Worm (Caenorhabditis elegans) whole organism, young adult: Measurements from ENCODE around the gene M02A10.1.

ENCODE experiments used
- B0336.3 ChIP-seq: fragments of 200-800 bp; sonication (Bioruptor generic); IDR thresholded peaks from 2 replicates; pipeline ENCODE4 v1.3.6; 2022; ENCODE audit warnings: missing genetic modification characterization, missing compliant biosample characterization
- F23B12.7 ChIP-seq: sonication (generic microtip); optimal IDR thresholded peaks from 2 replicates; lab custom pipeline; 2017; ENCODE audit warnings: missing genetic modification characterization, mild to moderate bottlenecking, missing compliant biosample characterization, antibody characterized with exemption, moderate library complexity; ENCODE audit not compliant: insufficient read depth
- F39B2.1 ChIP-seq: fragments of 200-800 bp; sonication (Bioruptor generic); IDR thresholded peaks from 2 replicates; pipeline ENCODE4 v1.3.6; 2022; ENCODE audit warnings: missing genetic modification reagents, missing genetic modification characterization, missing compliant biosample characterization
- Y79H2A.3 ChIP-seq: fragments of 200-800 bp; sonication (Bioruptor generic); conservative IDR thresholded peaks from 2 replicates; pipeline ENCODE4 v1.3.6; 2022; ENCODE audit warnings: missing genetic modification reagents, missing genetic modification characterization, missing compliant biosample characterization
- Y95B8A.8 ChIP-seq: fragments of 200-800 bp; sonication (Bioruptor generic); IDR thresholded peaks from 2 replicates; pipeline ENCODE4 v1.3.6; 2022; ENCODE audit warnings: missing genetic modification reagents, missing genetic modification characterization, missing compliant biosample characterization
- ZK185.1 ChIP-seq: sonication (generic microtip); optimal IDR thresholded peaks from 2 replicates; lab custom pipeline; 2016; ENCODE audit warnings: mild to moderate bottlenecking, missing genetic modification characterization, missing compliant biosample characterization; ENCODE audit not compliant: poor library complexity, severe bottlenecking
- athp-1 ChIP-seq: sonication (generic microtip); optimal IDR thresholded peaks from 2 replicates; lab custom pipeline; 2017; ENCODE audit warnings: mild to moderate bottlenecking, missing genetic modification characterization, missing compliant biosample characterization
- attf-3 ChIP-seq: fragments of 200-800 bp; sonication (Bioruptor generic); conservative IDR thresholded peaks from 2 replicates; pipeline ENCODE4 v1.3.6; 2022; ENCODE audit warnings: missing genetic modification reagents, missing genetic modification characterization, missing compliant biosample characterization
- attf-5 ChIP-seq: fragments of 200-800 bp; sonication (Bioruptor generic); optimal IDR thresholded peaks from 2 replicates; lab custom pipeline; 2018; ENCODE audit warnings: mild to moderate bottlenecking, missing genetic modification characterization, missing compliant biosample characterization
- ccch-3 ChIP-seq: fragments of 200-800 bp; sonication (Bioruptor generic); optimal IDR thresholded peaks from 2 replicates; lab custom pipeline; 2018; ENCODE audit warnings: mild to moderate bottlenecking, missing genetic modification characterization, missing compliant biosample characterization
- cebp-1 ChIP-seq, 2 experiments: fragments of 200-800 bp in 1 of 2; sonication (Bioruptor generic) in 1 of 2; sonication (generic microtip) in 1 of 2; IDR thresholded peaks in 1 of 2; optimal IDR thresholded peaks in 1 of 2; 2 replicates each; pipeline versions ENCODE4 v1.3.6 to Lab custom; 2017 to 2022; ENCODE audit warnings: missing compliant biosample characterization in 2 of 2, missing genetic modification characterization in 2 of 2, mild to moderate bottlenecking in 1 of 2, missing genetic modification reagents in 1 of 2, moderate library complexity in 1 of 2
- cebp-2 ChIP-seq: fragments of 200-800 bp; sonication (Bioruptor generic); IDR thresholded peaks from 2 replicates; pipeline ENCODE4 v1.3.6; 2022; ENCODE audit warnings: missing genetic modification characterization, missing compliant biosample characterization
- ceh-100 ChIP-seq: fragments of 200-800 bp; sonication (Bioruptor generic); IDR thresholded peaks from 2 replicates; pipeline ENCODE4 v1.3.6; 2022; ENCODE audit warnings: missing genetic modification reagents, missing genetic modification characterization, missing compliant biosample characterization
- ceh-27 ChIP-seq: fragments of 200-800 bp; sonication (Bioruptor generic); optimal IDR thresholded peaks from 2 replicates; lab custom pipeline; 2018; ENCODE audit warnings: mild to moderate bottlenecking, missing genetic modification characterization, moderate library complexity, missing compliant biosample characterization
- ceh-40 ChIP-seq: fragments of 200-800 bp; sonication (Bioruptor generic); IDR thresholded peaks from 2 replicates; pipeline ENCODE4 v1.3.6; 2022; ENCODE audit warnings: missing genetic modification characterization, missing compliant biosample characterization
- ceh-79 ChIP-seq: sonication (generic microtip); optimal IDR thresholded peaks from 2 replicates; lab custom pipeline; 2017; ENCODE audit warnings: mild to moderate bottlenecking, missing genetic modification characterization, missing compliant biosample characterization
- chd-7 ChIP-seq: sonication (generic microtip); optimal IDR thresholded peaks from 2 replicates; lab custom pipeline; 2016; ENCODE audit warnings: mild to moderate bottlenecking, missing genetic modification characterization, moderate library complexity, missing compliant biosample characterization
- efl-1 ChIP-seq: fragments of 150-350 bp; optimal IDR thresholded peaks from 2 replicates; lab custom pipeline; 2014; ENCODE audit warnings: missing biosample characterization, missing genetic modification reagents, missing genetic modification characterization
- egl-18 ChIP-seq: fragments of 200-800 bp; sonication (Bioruptor generic); IDR thresholded peaks from 2 replicates; pipeline ENCODE4 v1.3.6; 2022; ENCODE audit warnings: missing genetic modification reagents, missing genetic modification characterization, missing compliant biosample characterization
- egrh-3 ChIP-seq: fragments of 200-800 bp; sonication (Bioruptor generic); IDR thresholded peaks from 2 replicates; pipeline ENCODE4 v1.3.6; 2022; ENCODE audit warnings: missing genetic modification reagents, missing genetic modification characterization, missing compliant biosample characterization
- ekl-4 ChIP-seq: fragments of 200-800 bp; sonication (Bioruptor generic); IDR thresholded peaks from 2 replicates; pipeline ENCODE4 v1.3.6; 2022; ENCODE audit warnings: missing genetic modification reagents, missing genetic modification characterization, missing compliant biosample characterization
- ets-4 ChIP-seq: fragments of 200-800 bp; sonication (Bioruptor generic); optimal IDR thresholded peaks from 2 replicates; lab custom pipeline; 2018; ENCODE audit warnings: mild to moderate bottlenecking, missing genetic modification characterization, missing compliant biosample characterization
- gei-17 ChIP-seq: fragments of 200-800 bp; sonication (Bioruptor generic); optimal IDR thresholded peaks from 2 replicates; lab custom pipeline; 2018; ENCODE audit warnings: mild to moderate bottlenecking, missing genetic modification characterization, missing compliant biosample characterization
- hmg-1.2 ChIP-seq: fragments of 200-800 bp; sonication (Bioruptor generic); IDR thresholded peaks from 2 replicates; pipeline ENCODE4 v1.3.6; 2022; ENCODE audit warnings: missing genetic modification reagents, missing genetic modification characterization, missing compliant biosample characterization
- hmg-20 ChIP-seq: fragments of 200-800 bp; sonication (Bioruptor generic); IDR thresholded peaks from 2 replicates; pipeline ENCODE4 v1.3.6; 2022; ENCODE audit warnings: missing genetic modification reagents, missing genetic modification characterization, missing compliant biosample characterization
- lag-1 ChIP-seq: fragments of 200-800 bp; sonication (Bioruptor generic); IDR thresholded peaks from 2 replicates; pipeline ENCODE4 v1.3.6; 2022; ENCODE audit warnings: missing genetic modification reagents, missing genetic modification characterization, missing compliant biosample characterization
- let-607 ChIP-seq, 2 experiments: fragments of 200-800 bp in 1 of 2; sonication (Bioruptor generic) in 1 of 2; sonication (generic microtip) in 1 of 2; optimal IDR thresholded peaks; 2 replicates each; lab custom pipeline; 2016 to 2018; ENCODE audit warnings: mild to moderate bottlenecking in 2 of 2, missing compliant biosample characterization in 2 of 2, missing genetic modification characterization in 2 of 2, moderate library complexity in 2 of 2, missing genotype in 1 of 2
- mcd-1 ChIP-seq: fragments of 200-800 bp; sonication (Bioruptor generic); IDR thresholded peaks from 2 replicates; pipeline ENCODE4 v1.3.6; 2022; ENCODE audit warnings: missing genetic modification reagents, missing genetic modification characterization, missing compliant biosample characterization
- nhr-90 ChIP-seq: sonication (generic microtip); optimal IDR thresholded peaks from 2 replicates; lab custom pipeline; 2016; ENCODE audit warnings: missing genotype, mild to moderate bottlenecking, missing genetic modification characterization, missing compliant biosample characterization
- pbrm-1 ChIP-seq: fragments of 200-800 bp; sonication (Bioruptor generic); IDR thresholded peaks from 2 replicates; pipeline ENCODE4 v1.3.6; 2022; ENCODE audit warnings: missing genetic modification reagents, missing genetic modification characterization, missing compliant biosample characterization
- pha-4 ChIP-seq: fragments of 150-350 bp; sonication (generic microtip); optimal IDR thresholded peaks from 2 replicates; lab custom pipeline; 2014; ENCODE audit warnings: missing biosample characterization, missing genetic modification reagents, missing genetic modification characterization
- sdz-38 ChIP-seq: sonication (generic microtip); optimal IDR thresholded peaks from 2 replicates; lab custom pipeline; 2016; ENCODE audit warnings: missing genotype, missing genetic modification characterization, missing compliant biosample characterization
- sea-2 ChIP-seq: fragments of 200-800 bp; sonication (Bioruptor generic); IDR thresholded peaks from 2 replicates; pipeline ENCODE4 v1.3.6; 2022; ENCODE audit warnings: missing genetic modification characterization, missing compliant biosample characterization
- snpc-3.4 ChIP-seq: sonication (generic microtip); optimal IDR thresholded peaks from 2 replicates; lab custom pipeline; 2017; ENCODE audit warnings: missing genetic modification characterization, mild to moderate bottlenecking, missing compliant biosample characterization, antibody characterized with exemption, moderate library complexity, missing genotype, missing genetic modification reagents
- xnd-1 ChIP-seq: sonication (generic microtip); optimal IDR thresholded peaks from 2 replicates; lab custom pipeline; 2016; ENCODE audit warnings: missing genotype, missing genetic modification reagents, missing genetic modification characterization, missing compliant biosample characterization
- zim-3 ChIP-seq: sonication (generic microtip); optimal IDR thresholded peaks from 2 replicates; lab custom pipeline; 2017; ENCODE audit warnings: mild to moderate bottlenecking, missing genetic modification characterization, moderate library complexity, missing compliant biosample characterization
- ztf-26 ChIP-seq: sonication (generic microtip); optimal IDR thresholded peaks from 2 replicates; lab custom pipeline; 2017; ENCODE audit warnings: missing genetic modification characterization, missing compliant biosample characterization

Gene M02A10.1

ce11 chrX:727737-728136 lies 21.1 kb downstream of the M02A10.1 start (continued):
- TF ChIP-seq attf-3 (GFP tag; lab: Robert Waterston, UW): no peak
- no peak for TF ChIP-seq cebp-1 (GFP tag; IDR thresholded peaks at IDR 0.05; lab: Robert Waterston, UW)
- no peak for TF ChIP-seq cebp-1 (tag; optimal IDR thresholded peaks at IDR 0.05; lab: Kevin White, UChicago)
- TF ChIP-seq hmg-1.2: peak; percentile 89
- TF ChIP-seq F39B2.1 (GFP tag; lab: Robert Waterston, UW): no peak
- no peak for TF ChIP-seq nhr-90 (tag; lab: Kevin White, UChicago)
- TF ChIP-seq ekl-4 (GFP tag; lab: Robert Waterston, UW): no peak
- TF ChIP-seq egrh-3 (GFP tag; lab: Robert Waterston, UW): peak; percentile 26; the same call in 1 of the 2 replicates
- TF ChIP-seq chd-7: peak; percentile 47
- TF ChIP-seq ceh-27: peak; percentile 64
- no peak for TF ChIP-seq cebp-2 (GFP tag; lab: Robert Waterston, UW)
- TF ChIP-seq Y95B8A.8 (GFP tag; lab: Robert Waterston, UW): 0 out of 2 replicates have a peak, but pooled peaks have one; percentile 23
- TF ChIP-seq efl-1 (GFP tag; lab: Kevin White, UChicago): no peak
- no peak for TF ChIP-seq ceh-79
- TF ChIP-seq ZK185.1: peak; percentile 42
- no peak for TF ChIP-seq sea-2 (GFP tag; lab: Robert Waterston, UW)
- no peak for TF ChIP-seq sdz-38
- TF ChIP-seq, all 124 proteins: peak for 24

ce11 chrX:729062-729461 lies 22.5 kb downstream of the M02A10.1 start:
- TF ChIP-seq let-607 (tag; optimal IDR thresholded peaks at IDR 0.05; lab: Kevin White, UChicago) (no peak), F23B12.7 (no peak), hmg-1.2 (no peak), gei-17 (GFP tag; lab: Kevin White, UChicago) (no peak), pbrm-1 (GFP tag; lab: Robert Waterston, UW) (no peak), athp-1 (no peak), ceh-27 (no peak), xnd-1 (tag; lab: Kevin White, UChicago) (no peak), zim-3 (tag; lab: Kevin White, UChicago) (no peak), attf-5 (GFP tag; lab: Kevin White, UChicago) (no peak), ets-4 (no peak), B0336.3 (GFP tag; lab: Robert Waterston, UW) (no peak), hmg-20 (no peak), egrh-3 (GFP tag; lab: Robert Waterston, UW) (no peak), ceh-40 (GFP tag; lab: Robert Waterston, UW) (no peak)

- TF ChIP-seq ccch-3 (GFP tag; lab: Kevin White, UChicago) (no peak), ZK185.1 (no peak), snpc-3.4 (tag; lab: Kevin White, UChicago) (no peak), ets-4 (no peak), F39B2.1 (GFP tag; lab: Robert Waterston, UW) (no peak), ztf-26 (tag; lab: Kevin White, UChicago) (no peak), ceh-40 (GFP tag; lab: Robert Waterston, UW) (no peak), ceh-100 (GFP tag; lab: Robert Waterston, UW) (no peak), pha-4 (tag; lab: Kevin White, UChicago) (no peak), Y79H2A.3 (GFP tag; lab: Robert Waterston, UW) (no peak), lag-1 (no peak), egl-18 (no peak), mcd-1 (GFP tag; lab: Robert Waterston, UW) (no peak)
These were observed 29.0 kb downstream of the M02A10.1 start, which contains the start of gene npr-19 for ce11 chrX:735572-735971. TSS of gene npr-19 (minus strand) at chrX:735672.
